Fruit fly (Drosophila melanogaster) whole organism, wandering third instar larva: Measurements from ENCODE around the gene CG42853.

Source experiments
- Abd-B ChIP-seq: fragments of >200 bp; optimal IDR thresholded peaks from 2 replicates; lab custom pipeline; 2017; ENCODE audit warnings: missing biosample characterization, missing genetic modification characterization
- CG9705 ChIP-seq: fragments of 200-800 bp; sonication (Bioruptor generic); optimal IDR thresholded peaks from 2 replicates; lab custom pipeline; 2018; ENCODE audit warnings: missing biosample characterization, mild to moderate bottlenecking, missing genetic modification characterization
- Mio ChIP-seq: sonication (Bioruptor generic); optimal IDR thresholded peaks from 2 replicates; lab custom pipeline; 2016; ENCODE audit warnings: missing biosample characterization, missing genetic modification characterization
- N ChIP-seq: fragments of >200 bp; optimal IDR thresholded peaks from 2 replicates; lab custom pipeline; 2018; ENCODE audit warnings: missing biosample characterization, missing external identifiers, missing genetic modification characterization
- fru ChIP-seq: fragments of 200-800 bp; sonication (Bioruptor generic); optimal IDR thresholded peaks from 3 replicates; lab custom pipeline; 2016; ENCODE audit warnings: missing biosample characterization, mild to moderate bottlenecking, missing genetic modification characterization
- sage ChIP-seq: fragments of 200-800 bp; sonication (Bioruptor generic); optimal IDR thresholded peaks from 2 replicates; lab custom pipeline; 2016; ENCODE audit warnings: missing biosample characterization, mild to moderate bottlenecking, missing genetic modification characterization
- woc ChIP-seq: sonication (Bioruptor generic); optimal IDR thresholded peaks from 2 replicates; lab custom pipeline; 2016; ENCODE audit warnings: missing biosample characterization, mild to moderate bottlenecking, missing genetic modification characterization

DNA sequence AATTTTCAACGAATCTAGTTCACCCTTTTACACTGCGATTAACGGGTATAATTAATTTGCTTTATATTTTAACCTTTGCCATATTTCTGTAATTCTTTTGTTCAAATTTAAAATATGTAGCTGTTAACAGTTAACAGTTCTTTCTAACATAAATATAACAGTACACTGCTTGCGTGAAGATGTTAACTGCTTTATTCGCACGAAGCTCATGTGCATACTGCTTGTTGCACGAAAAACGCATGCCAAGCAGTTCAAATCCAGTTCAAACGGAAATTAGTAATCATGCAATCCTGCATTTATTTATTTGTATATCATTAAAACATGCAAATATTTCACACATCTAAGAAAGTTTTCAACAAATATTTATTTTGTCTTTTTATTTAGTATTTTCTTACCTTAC lies 33.8 kb downstream of the CG42853 start:
- TF ChIP-seq N (GFP tag; lab: Kevin White, UChicago) (peak; percentile 88), woc (no peak), CG9705 (no peak), Abd-B (GFP tag; lab: Kevin White, UChicago) (no peak), sage (no peak), fru (GFP tag; lab: Kevin White, UChicago) (no peak), Mio (GFP tag; lab: Kevin White, UChicago) (no peak)
